Fruit fly (Drosophila melanogaster) whole organism, wandering third instar larva: ENCODE measurements around the gene ATPsyngamma.

Experiments used
- Abd-B ChIP-seq: fragments of >200 bp; optimal IDR thresholded peaks from 2 replicates; lab custom pipeline; 2017; ENCODE audit warnings: missing biosample characterization, missing genetic modification characterization
- HLH106 ChIP-seq: fragments of 200-800 bp; optimal IDR thresholded peaks from 3 replicates; lab custom pipeline; 2019; ENCODE audit warnings: missing biosample characterization, mild to moderate bottlenecking, missing genetic modification characterization, moderate library complexity
- Hr78 ChIP-seq: fragments of >200 bp; optimal IDR thresholded peaks from 2 replicates; lab custom pipeline; 2017; ENCODE audit warnings: missing biosample characterization, missing genetic modification characterization
- dmrt93B ChIP-seq: fragments of 200-800 bp; sonication (Bioruptor generic); optimal IDR thresholded peaks from 2 replicates; lab custom pipeline; 2018; ENCODE audit warnings: missing biosample characterization, mild to moderate bottlenecking, missing genetic modification characterization
- pan ChIP-seq: fragments of >200 bp; optimal IDR thresholded peaks from 2 replicates; lab custom pipeline; 2017
- usp ChIP-seq: fragments of >200 bp; optimal IDR thresholded peaks from 2 replicates; lab custom pipeline; 2017; ENCODE audit warnings: missing biosample characterization, missing genetic modification characterization

DNA sequence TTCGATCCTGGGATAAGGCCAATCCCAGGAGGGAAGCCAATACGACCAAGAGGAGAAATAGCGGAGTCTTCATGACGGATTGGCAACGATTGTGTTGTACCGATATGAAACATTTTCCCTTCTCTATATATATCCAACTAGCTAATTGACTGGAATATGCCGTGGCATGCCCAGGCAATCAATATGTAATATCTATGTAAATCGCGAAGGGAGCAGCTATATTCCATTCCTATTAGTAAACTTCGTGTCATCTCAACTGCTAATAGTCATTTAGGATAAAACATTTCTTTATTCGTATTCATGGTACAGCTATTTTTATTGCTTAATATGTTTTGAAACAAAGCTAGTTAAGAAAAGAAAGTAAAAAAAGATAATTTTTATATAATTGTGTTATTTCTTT is 33.7 kb downstream of the ATPsyngamma start, which contains the start of gene Dup99B:
- TF ChIP-seq pan (no peak), Hr78 (GFP tag; lab: Kevin White, UChicago) (no peak), HLH106 (tag; lab: Kevin White, UChicago) (no peak), Abd-B (GFP tag; lab: Kevin White, UChicago) (no peak), usp (no peak), dmrt93B (GFP tag; lab: Kevin White, UChicago) (no peak)
